Worm (Caenorhabditis elegans) whole organism, young adult: ENCODE results near the gene C09G9.3.

ENCODE experiments used
- die-1 ChIP-seq: sonication (generic microtip); optimal IDR thresholded peaks from 2 replicates; lab custom pipeline; 2016; ENCODE audit warnings: missing genotype, mild to moderate bottlenecking, missing genetic modification characterization, missing compliant biosample characterization
- him-1 ChIP-seq: sonication (generic microtip); optimal IDR thresholded peaks from 2 replicates; lab custom pipeline; 2016; ENCODE audit warnings: missing genotype, missing genetic modification reagents, missing genetic modification characterization, missing compliant biosample characterization
- lag-1 ChIP-seq: fragments of 200-800 bp; sonication (Bioruptor generic); IDR thresholded peaks from 2 replicates; pipeline ENCODE4 v1.3.6; 2022; ENCODE audit warnings: missing genetic modification reagents, missing genetic modification characterization, missing compliant biosample characterization
- nhr-90 ChIP-seq: sonication (generic microtip); optimal IDR thresholded peaks from 2 replicates; lab custom pipeline; 2016; ENCODE audit warnings: missing genotype, mild to moderate bottlenecking, missing genetic modification characterization, missing compliant biosample characterization

ce11 chrIV:8825997-8826605 is 46.8 kb downstream of the C09G9.3 start:
- no peak for TF ChIP-seq him-1 (tag; lab: Kevin White, UChicago)
- no peak for TF ChIP-seq nhr-90
- TF ChIP-seq lag-1 (GFP tag; lab: Robert Waterston, UW): no peak
- TF ChIP-seq die-1: no peak
